Fruit fly (Drosophila melanogaster) whole organism: ENCODE results near the gene Edg78E.

Experiments
- CG8478 ChIP-seq: fragments of >200 bp; optimal IDR thresholded peaks from 2 replicates; lab custom pipeline; 2018; ENCODE audit warnings: inconsistent platforms
- Dll ChIP-seq: fragments of >200 bp; optimal IDR thresholded peaks from 2 replicates; lab custom pipeline; 2017
- EcR ChIP-seq, 2 experiments: fragments of >200 bp; optimal IDR thresholded peaks; 2 replicates each; lab custom pipeline; 2017; ENCODE audit warnings: missing biosample characterization in 2 of 2, missing genetic modification characterization in 2 of 2, missing genetic modification reagents in 2 of 2
- pan ChIP-seq: fragments of >200 bp; optimal IDR thresholded peaks from 2 replicates; lab custom pipeline; 2017
- psq ChIP-seq: fragments of >200 bp; optimal IDR thresholded peaks from 2 replicates; lab custom pipeline; 2017
- usp ChIP-seq: fragments of >200 bp; optimal IDR thresholded peaks from 2 replicates; lab custom pipeline; 2017; ENCODE audit warnings: missing biosample characterization, missing genetic modification characterization, mixed read lengths

DNA sequence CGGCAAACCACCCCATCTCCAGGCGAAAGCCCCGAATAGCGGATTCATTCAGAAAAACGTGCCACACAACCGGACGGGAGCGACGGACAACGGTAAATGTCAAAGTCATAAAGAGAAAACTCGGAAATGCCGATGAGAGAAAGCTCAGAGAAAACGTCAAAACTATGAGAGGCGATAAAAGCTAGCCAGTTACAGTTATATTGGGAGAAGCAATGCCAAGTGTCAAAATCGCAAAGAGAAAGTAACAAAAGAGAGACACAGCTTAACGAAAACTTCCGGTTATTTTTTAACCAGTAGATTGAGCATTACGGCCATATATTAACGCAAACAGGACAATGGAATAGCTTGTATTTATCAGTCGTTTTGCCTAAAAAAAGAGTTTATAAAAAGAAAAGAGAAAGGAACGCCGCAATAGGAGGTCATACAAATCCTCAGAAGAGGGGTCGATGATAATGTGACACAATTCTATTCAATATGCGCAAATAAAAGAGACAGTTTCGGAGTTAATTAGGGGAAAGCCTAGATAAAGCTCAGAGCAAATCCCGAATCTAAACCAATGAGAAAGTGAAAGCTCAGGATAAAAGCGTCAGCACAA, 21.8 kb upstream of the Edg78E start:
- TF ChIP-seq usp (no peak), pan (no peak), psq (no peak), Dll (no peak), EcR (GFP tag; optimal IDR thresholded peaks at IDR 0.05; lab: Kevin White, UChicago) (no peak), CG8478 (no peak)
